Fruit fly (Drosophila melanogaster) ovary, adult (tissue): ENCODE results near the gene NKCC.
A peak's percentile ranks its signal among the peaks of the same experiment; 100 is the strongest.

ENCODE experiments used
- CG17801 ChIP-seq: fragments of 200-800 bp; optimal IDR thresholded peaks from 2 replicates; lab custom pipeline; 2019; ENCODE audit warnings: missing biosample characterization, mild to moderate bottlenecking, missing genetic modification characterization, moderate library complexity; ENCODE audit not compliant: partially characterized antibody

The NKCC gene

dm6 chr3R:5502646-5503045 lies at the start of gene NKCC:
NKCC (minus strand) TSS chr3R:5502702.
- no peak for TF ChIP-seq CG17801 (GFP tag; lab: Kevin White, UChicago)

- no peak for TF ChIP-seq CG17801 (GFP tag; lab: Kevin White, UChicago)
Measured at dm6 chr3R:5551593-5551992, 49.1 kb upstream of the NKCC start.

dm6 chr3R:5551068-5551467 lies 48.6 kb upstream of the NKCC start, which contains the start of gene mia:
mia (minus strand) TSS chr3R:5551168.
- TF ChIP-seq CG17801 (GFP tag; lab: Kevin White, UChicago), result no peak

DNA sequence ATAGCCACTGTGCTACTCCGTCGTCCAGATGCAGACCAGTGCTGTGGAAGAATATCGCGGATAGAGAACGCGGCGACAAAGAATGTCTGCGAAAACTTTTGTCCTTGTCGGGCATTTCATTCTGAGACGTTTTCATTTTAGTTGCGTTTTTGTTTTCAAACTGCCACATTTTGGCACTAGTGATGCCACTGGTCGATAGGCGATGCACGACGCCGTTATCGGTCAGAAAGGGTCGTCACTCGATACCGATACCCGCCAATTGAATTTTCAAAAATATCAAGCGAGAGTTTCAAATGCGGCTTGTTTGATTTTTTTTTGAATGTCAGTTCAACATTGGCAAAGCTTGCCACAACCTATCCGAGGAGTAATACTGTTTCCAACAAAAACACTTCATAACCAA lies 48.0 kb upstream of the NKCC start:
- TF ChIP-seq CG17801 (GFP tag; lab: Kevin White, UChicago), result no peak

DNA sequence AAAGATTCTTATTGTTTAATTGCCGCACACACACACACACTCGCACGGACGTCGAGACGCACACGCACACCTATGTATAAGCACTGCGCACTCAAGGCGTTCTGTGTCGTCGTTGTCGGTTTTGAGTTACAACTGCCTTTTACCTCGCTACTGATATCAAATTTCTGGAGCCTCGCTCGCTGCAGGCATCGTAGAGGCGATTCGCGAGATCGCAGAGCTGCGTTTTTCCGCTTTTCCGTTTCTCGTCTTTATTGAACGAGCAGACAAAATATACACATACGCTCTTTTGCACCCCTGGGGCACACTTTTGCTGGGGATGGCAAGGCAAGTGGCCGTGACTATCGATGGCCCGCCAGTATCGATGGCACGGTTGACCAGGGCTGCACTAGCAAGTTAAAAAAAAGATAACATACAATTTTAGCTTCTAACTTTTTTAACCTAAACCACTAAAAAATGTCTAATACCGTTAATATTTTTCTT lies 45.0 kb upstream of the NKCC start, which contains the start of gene CG2519:
Gene CG2519, minus strand, starts transcription at position 312 of the 480 bp plus-strand sequence.
- TF ChIP-seq CG17801 (GFP tag; lab: Kevin White, UChicago), result peak; percentile 31

DNA sequence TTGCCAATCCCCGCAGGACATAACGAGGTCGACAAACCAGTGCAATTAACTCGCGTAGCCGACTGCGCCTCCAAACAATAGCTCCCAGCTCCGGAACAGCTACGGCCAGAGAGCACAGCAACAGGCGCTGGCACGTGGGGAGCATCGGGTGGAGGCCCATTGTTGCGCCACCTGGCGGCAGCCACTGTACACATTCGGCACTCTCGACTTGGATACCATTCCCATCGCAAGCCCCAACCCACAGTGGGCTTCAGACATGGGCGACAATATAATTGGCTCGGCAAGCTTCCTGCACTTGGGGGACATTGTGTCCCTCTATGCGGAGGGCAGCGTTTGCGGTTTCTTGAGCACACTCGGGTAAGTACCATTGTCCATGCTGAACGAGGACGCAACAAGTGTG lies 25.1 kb upstream of the NKCC start:
- TF ChIP-seq CG17801 (GFP tag; lab: Kevin White, UChicago), result no peak

DNA sequence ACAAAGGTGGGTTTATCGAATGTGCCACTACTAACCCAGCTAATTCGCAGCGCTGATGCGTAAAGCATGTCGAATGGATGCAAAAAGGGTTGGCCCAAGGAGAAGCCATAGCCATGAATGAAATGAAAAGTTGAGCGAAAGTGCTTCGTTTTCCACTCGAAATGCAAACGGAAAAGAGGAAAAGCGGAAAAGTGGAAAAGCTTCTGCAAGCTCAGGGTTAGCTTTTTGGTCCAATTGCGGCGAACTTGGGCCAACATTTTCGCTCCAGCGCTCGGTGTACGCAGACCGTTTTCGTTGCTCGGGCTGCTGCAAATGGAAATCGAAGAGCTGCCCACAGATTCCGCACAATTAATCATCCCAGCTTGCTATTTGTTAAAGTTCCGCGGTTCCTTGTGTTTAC lies 22.3 kb upstream of the NKCC start:
- no peak for TF ChIP-seq CG17801 (GFP tag; lab: Kevin White, UChicago)

DNA sequence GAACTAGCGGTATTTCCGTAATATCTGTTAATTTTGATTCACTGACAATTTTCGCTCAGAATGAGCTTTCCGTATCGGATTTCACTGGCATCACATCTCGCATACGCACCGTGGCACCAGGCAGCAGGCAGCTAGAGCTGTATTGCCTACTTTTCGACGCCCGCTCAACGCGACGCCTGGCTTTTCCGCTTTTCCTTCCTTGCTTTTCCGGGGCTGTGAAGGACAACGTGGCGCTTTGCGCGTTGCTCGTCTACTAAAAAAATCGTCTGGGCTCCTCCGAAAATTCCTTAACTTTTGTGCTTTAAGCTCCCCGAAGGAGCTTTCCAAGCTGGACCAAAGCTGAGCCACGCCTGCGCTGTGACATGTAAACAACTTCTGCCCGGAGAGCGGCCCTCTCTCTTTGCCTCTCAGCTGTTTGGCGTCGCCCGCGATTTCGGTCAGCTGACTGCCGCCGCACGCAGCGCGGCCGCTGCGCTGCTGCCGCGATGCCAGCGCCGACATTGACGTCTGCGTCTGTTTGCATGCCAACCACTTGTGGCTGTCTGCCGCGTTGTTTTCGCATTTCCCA lies 20.7 kb upstream of the NKCC start, which contains the start of the genes CG43845 and Nmdar1:
Gene CG43845, minus strand, starts transcription at position 51 of the 568 bp plus-strand sequence.
Gene Nmdar1, minus strand, starts transcription at position 259 of the 568 bp plus-strand sequence.
- TF ChIP-seq CG17801 (GFP tag; lab: Kevin White, UChicago), result no peak

dm6 chr3R:5520566-5520965 lies 18.1 kb upstream of the NKCC start:
- peak; percentile 58 for TF ChIP-seq CG17801 (GFP tag; lab: Kevin White, UChicago)

DNA sequence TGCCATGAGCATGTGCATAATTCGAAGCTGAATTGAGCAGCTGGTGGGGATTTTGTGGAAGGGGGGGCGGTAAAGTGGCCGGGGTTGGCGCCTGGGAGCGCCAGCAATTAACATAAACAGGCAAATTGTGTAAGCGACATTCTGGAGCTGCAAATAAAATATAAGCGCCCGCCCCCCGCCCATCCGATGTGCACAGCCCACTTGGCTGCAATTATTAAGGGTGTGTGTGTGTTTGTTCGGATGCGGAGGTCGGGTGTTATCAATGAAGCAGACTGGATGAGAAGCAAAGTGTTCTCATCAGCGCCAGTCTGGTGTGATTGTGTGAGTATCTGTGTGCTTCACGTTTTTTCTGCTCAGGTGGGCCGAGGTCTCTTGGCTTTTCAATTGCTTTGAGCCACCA lies 17.3 kb upstream of the NKCC start:
- no peak for TF ChIP-seq CG17801 (GFP tag; lab: Kevin White, UChicago)

- no peak for TF ChIP-seq CG17801 (GFP tag; lab: Kevin White, UChicago)
Measured at dm6 chr3R:5518627-5519026, 16.1 kb upstream of the NKCC start.

DNA sequence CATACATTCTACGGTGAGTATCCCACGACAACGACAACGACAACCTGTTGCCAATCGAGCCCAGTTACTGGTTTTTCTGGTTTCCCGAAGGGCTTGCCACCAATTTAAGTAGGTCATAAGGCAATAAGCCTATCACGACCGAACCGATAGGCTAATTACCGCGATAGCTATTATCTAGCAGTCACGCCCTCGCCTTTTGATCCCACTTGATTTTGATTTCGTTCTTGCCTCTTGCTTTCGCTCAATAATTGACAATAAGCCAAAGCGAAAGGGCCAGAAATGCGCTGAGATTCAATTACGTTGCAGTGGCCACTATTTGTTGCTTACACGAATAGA lies 15.3 kb upstream of the NKCC start:
- no peak for TF ChIP-seq CG17801 (GFP tag; lab: Kevin White, UChicago)

DNA sequence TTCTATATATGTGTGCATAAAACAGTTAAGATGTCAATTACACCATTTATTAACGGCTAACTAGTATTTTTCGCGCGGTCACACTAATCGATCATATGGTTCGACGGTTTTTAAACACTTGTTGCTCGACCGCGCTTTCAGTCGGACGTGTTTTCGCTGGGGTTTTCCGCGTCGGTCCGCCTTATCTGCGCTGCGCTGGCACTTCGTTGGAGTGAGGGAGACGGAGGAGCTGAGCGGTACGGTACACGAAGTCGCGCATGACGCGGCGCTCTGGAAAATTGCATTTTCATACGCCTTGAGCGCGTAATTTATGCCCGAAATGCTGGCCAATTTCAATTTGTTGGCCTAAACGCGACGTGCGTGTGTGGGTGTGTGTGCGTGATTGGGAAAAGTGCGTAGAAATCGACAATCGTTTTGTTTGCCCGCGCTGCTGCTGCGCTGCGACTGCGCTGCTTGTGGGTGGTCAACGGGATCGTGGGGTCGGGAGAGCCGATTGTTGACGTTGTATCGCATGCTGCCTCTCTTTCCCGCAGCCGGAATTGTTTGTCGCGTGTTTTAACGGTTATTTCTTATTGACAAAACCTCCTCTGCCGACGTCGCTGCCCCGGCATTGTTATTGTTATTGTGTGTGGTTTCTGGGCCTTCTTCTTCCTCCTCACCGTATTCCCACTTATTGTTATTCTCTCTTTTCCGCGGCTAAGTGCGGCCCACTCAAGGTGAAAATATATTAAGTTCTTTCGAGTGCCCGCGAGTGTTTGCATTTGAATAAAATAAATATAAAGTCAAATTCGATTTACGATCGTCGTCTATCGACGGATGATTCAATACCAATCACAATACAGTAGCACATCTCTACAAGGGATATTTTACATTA lies 14.7 kb upstream of the NKCC start, which contains the start of gene Itpr:
Gene Itpr, plus strand, starts transcription at position 116 of the 874 bp plus-strand sequence.
- TF ChIP-seq CG17801 (GFP tag; lab: Kevin White, UChicago), result peak; percentile 15

dm6 chr3R:5516582-5517001 lies 14.1 kb upstream of the NKCC start:
- TF ChIP-seq CG17801 (GFP tag; lab: Kevin White, UChicago), result no peak

DNA sequence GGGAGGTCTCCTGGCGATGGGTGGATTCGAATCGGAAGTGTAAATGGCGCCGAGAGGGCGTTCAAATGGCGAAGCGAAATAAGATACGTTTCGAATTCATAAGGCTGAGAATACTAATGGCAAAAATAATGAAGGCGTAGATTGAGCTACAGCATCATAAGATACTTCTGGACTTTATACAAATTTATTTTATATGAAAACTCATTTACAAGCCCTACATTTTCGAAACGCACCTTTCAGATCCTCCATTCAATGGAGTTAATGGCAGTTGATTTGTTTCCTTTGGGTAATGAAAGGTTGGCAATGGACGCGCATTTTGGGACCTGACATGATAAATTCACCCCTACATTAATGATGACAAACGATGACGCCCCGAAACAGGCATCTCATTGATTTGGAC lies 12.3 kb upstream of the NKCC start:
- no peak for TF ChIP-seq CG17801 (GFP tag; lab: Kevin White, UChicago)
